Worm (Caenorhabditis elegans): Measurements from ENCODE around the gene F31E8.4.

The F31E8.4 gene

DNA sequence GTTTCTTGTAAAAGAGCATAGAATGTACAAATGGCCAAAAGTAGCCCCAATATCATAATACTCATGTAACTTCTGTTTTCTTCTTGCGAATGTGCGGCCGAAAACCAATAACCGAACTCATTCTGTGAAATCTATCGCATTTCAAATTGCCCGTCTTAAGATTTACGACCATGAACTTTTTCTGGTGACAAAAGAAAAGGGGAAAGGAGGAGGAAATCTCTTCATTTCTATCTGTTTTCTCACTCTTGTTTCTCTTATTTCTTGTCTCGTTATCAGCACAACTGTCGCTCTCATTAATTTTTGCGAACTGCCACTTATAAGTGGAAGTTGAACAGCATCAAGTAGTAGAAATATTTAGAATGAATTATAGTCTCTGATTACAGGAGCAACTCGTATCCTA, 41.1 kb upstream of the F31E8.4 start:
- TF ChIP-seq cog-1 (tag; optimal IDR thresholded peaks at IDR 0.05) (peak; percentile 15), tab-1 (GFP tag; IDR thresholded peaks at IDR 0.05) (no peak), klf-2 (GFP tag; conservative IDR thresholded peaks at IDR 0.05) (no peak)

DNA sequence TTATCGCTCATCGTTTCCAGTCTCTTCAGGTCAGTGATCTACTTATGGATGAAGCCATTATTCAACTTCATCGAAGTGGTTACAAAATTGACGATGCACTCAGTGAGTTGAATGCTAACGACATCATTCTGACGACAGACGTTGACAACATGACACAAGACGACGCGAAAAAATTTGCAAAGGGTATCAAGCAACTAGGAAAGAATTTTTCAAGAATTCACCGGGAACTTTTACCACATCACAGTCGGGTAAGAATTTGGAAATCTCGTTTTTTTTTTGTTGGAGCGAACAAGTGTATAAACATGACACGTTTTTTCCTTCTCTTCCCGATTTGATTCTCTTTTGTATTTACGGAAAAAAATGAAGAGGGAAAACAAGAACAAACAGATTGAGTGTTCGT, 40.7 kb upstream of the F31E8.4 start:
- TF ChIP-seq flt-1 (GFP tag; IDR thresholded peaks at IDR 0.05) = no peak
- TF ChIP-seq ztf-23 (GFP tag; IDR thresholded peaks at IDR 0.05) = no peak
- no peak for TF ChIP-seq T22C8.4 (GFP tag; IDR thresholded peaks at IDR 0.05)
- TF ChIP-seq ztf-29 (GFP tag; IDR thresholded peaks at IDR 0.05) = no peak

DNA sequence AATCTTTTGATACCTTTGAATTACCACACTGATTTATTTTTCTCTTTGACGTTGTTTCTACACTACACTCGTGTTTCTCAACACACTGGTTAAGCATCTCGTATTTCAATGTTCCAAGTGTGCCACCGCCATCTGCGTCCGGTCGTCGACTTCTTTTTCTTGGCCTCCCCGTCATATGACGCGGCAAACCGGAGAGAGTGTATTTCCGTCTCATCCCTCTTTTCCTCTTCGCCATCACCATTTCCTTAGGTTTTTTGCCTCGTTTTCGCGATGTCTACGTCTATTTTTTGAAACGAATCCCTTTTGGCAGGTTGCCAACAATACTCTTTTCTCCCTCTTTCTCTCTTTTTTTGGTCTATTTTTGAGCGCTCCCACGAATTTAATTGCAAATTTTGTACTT, 39.0 kb upstream of the F31E8.4 start:
- no peak for TF ChIP-seq tab-1 (GFP tag; IDR thresholded peaks at IDR 0.05)
- no peak for TF ChIP-seq med-1 (GFP tag; optimal IDR thresholded peaks at IDR 0.05; ENCODE audit: insufficient read depth)
- TF ChIP-seq flt-1 (GFP tag; IDR thresholded peaks at IDR 0.05) = no peak
- TF ChIP-seq T22C8.4 (GFP tag; IDR thresholded peaks at IDR 0.05) = no peak
- no peak for TF ChIP-seq cog-1 (tag; optimal IDR thresholded peaks at IDR 0.05)

DNA sequence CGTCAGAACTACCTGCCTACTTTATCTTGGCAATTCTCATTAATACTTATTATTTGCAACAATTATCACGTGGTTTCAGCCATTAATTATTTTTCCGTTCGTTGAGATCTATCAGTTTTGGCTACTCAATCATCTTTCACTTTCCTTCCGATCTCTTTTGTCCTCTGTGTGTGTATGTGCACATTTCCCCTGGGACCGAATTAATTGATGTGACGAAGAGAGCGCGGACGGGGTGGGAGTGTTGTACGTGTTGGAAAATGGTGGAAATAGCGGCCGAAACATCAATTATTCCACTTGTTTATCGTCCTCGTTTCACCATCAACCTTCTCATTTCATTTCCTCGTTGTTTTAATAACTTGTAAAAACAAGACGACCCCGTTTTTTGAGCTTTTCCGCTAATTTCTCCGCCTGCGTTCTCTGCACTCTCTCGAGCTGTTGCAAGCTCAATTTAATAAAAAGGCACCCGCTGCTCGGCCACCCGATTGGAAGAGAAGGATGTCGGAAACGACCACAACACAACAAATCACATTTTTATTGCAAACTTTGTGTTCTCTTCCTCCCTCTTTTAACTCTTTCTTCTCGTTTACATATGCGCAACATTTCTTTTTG, 38.4 kb upstream of the F31E8.4 start:
- no peak for TF ChIP-seq ref-1 (GFP tag; conservative IDR thresholded peaks at IDR 0.05)
- TF ChIP-seq cog-1 (tag; optimal IDR thresholded peaks at IDR 0.05) = peak; percentile 13

DNA sequence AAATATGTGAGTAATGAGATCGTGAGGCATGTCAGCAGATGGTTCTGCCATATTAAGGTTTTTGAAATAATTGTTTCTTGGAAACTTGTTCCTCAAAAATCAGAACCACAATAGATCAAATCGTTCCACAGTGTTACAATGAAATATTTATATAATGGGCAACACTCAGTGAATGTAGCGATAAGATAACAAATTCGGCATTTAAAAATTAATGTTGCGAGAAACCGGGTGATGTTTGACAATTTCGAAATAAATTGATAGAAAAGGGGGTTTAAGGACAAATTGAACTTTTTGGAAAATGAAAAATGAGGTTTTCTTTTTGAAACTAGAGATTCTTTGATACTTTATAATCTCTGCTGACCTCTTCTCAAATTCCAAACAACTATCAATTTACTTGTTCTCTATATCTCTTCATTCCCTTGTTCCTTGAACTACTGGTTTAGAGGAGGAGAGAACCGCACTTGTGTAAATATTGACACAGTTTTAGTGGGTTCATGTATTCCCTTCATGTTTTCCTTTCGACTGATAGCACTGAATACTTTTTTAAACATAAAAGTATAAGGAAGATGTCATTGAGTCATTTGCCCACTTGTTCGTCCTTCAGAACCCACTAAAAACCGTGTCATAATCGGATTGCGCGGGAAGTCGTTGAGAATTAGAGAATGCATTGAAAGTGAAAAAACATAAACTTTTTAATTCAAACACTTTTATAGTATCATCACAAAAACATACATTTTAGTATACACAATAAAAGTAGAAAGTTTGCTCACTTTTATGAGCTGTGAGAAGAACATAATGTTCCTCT, 37.0 kb upstream of the F31E8.4 start:
- TF ChIP-seq T22C8.4 (GFP tag; IDR thresholded peaks at IDR 0.05) = no peak
- no peak for TF ChIP-seq tab-1 (GFP tag; IDR thresholded peaks at IDR 0.05)
- no peak for TF ChIP-seq ztf-29 (GFP tag; IDR thresholded peaks at IDR 0.05)
- no peak for TF ChIP-seq med-1 (GFP tag; optimal IDR thresholded peaks at IDR 0.05; ENCODE audit: insufficient read depth)
- TF ChIP-seq ztf-23 (GFP tag; IDR thresholded peaks at IDR 0.05) = no peak
- no peak for TF ChIP-seq flt-1 (GFP tag; IDR thresholded peaks at IDR 0.05)
- no peak for TF ChIP-seq cog-1 (tag; optimal IDR thresholded peaks at IDR 0.05)
- no peak for TF ChIP-seq klf-2 (GFP tag; conservative IDR thresholded peaks at IDR 0.05)
- TF ChIP-seq ref-1 (GFP tag; conservative IDR thresholded peaks at IDR 0.05) = no peak

DNA sequence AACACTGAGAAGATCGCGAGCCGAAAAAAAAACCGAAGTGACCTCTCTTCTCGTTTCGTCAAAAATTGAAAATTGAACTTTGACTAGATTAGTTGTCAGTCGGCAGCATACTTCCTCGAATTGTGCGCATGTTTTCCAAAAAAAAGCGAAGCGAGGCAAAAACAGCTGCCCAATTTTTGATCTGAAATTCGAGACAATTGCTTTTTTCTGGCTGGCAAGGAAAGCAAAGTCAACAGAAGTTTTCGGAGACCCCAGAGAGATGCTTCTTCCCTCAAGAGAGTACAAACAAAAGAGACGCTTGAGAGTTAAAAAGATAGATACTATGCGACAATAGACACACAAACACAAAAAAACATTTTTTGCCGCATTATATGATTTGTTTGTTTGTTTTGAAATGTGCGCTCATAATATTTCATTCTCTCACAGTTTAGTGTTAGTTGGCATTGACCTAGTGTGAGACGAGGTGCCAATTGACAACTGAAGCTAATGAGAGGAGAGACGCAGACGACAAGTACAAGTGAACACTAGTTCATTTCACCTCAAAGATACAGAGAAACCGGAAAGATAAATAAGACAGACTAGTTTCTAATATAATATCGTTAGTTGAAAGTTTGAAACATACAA, 36.1 kb upstream of the F31E8.4 start:
- TF ChIP-seq klf-2 (GFP tag; conservative IDR thresholded peaks at IDR 0.05) (no peak), ztf-23 (GFP tag; IDR thresholded peaks at IDR 0.05) (0 out of 2 replicates have a peak, but pooled peaks have one; percentile 66), flt-1 (GFP tag; IDR thresholded peaks at IDR 0.05) (no peak), ztf-29 (GFP tag; IDR thresholded peaks at IDR 0.05) (no peak), ref-1 (GFP tag; conservative IDR thresholded peaks at IDR 0.05) (no peak), T22C8.4 (GFP tag; IDR thresholded peaks at IDR 0.05) (no peak), med-1 (GFP tag; optimal IDR thresholded peaks at IDR 0.05; ENCODE audit: insufficient read depth) (no peak), cog-1 (tag; optimal IDR thresholded peaks at IDR 0.05) (peak; percentile 50), tab-1 (GFP tag; IDR thresholded peaks at IDR 0.05) (no peak)

DNA sequence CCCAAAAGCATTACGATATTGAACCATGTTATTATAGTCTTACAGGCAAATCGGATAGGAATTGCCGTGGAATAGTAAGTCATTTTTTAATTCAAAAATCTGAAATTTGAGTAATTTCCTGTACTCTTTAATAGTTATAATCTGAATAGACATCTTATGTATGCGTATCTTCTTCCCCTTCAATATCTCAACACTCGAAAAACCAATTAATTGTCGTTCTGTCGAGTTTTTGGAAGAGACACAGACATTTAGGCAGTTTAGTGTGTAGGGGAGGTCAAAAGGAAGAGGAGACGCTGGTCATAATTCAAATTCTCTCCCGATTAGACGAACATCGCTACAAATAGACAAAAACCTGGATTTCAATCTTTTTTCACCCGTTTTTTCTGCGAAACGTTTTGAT, 35.5 kb upstream of the F31E8.4 start:
- TF ChIP-seq ref-1 (GFP tag; conservative IDR thresholded peaks at IDR 0.05) (no peak), T22C8.4 (GFP tag; IDR thresholded peaks at IDR 0.05) (no peak), med-1 (GFP tag; optimal IDR thresholded peaks at IDR 0.05; ENCODE audit: insufficient read depth) (peak; percentile 22), tab-1 (GFP tag; IDR thresholded peaks at IDR 0.05) (no peak), klf-2 (GFP tag; conservative IDR thresholded peaks at IDR 0.05) (no peak), flt-1 (GFP tag; IDR thresholded peaks at IDR 0.05) (peak; percentile 35; the same call in 1 of the 2 replicates), ztf-23 (GFP tag; IDR thresholded peaks at IDR 0.05) (no peak), cog-1 (tag; optimal IDR thresholded peaks at IDR 0.05) (no peak), ztf-29 (GFP tag; IDR thresholded peaks at IDR 0.05) (no peak)

DNA sequence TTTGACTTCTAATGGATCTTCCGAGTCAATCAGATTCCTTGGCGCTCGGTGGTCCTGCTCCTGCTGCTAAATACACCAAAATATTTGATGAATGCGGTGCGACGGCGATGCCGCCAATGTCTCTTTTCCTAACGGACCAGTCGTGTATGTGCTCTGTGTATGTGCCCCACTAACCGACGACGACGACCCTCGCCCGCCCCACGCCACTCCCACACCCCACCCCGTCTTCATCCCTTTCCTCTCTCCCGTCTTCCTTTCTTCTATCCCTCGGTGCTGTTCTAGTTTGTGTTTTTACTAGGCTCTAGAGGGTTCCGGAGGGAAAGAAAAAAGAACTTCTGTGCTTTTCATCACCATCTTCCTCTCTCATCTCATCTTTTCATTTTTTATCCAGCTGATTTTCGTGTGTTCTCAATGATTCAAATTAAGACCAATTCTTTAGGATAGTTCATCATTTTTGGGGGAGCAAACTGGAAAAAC, 34.7 kb upstream of the F31E8.4 start, which contains the start of gene egl-27:
Gene egl-27, plus strand, starts transcription at position 427 of the 477 bp plus-strand sequence.
- TF ChIP-seq T22C8.4 (GFP tag; IDR thresholded peaks at IDR 0.05) (no peak), med-1 (GFP tag; optimal IDR thresholded peaks at IDR 0.05; ENCODE audit: insufficient read depth) (no peak), cog-1 (tag; optimal IDR thresholded peaks at IDR 0.05) (no peak), ref-1 (GFP tag; conservative IDR thresholded peaks at IDR 0.05) (no peak), tab-1 (GFP tag; IDR thresholded peaks at IDR 0.05) (no peak), klf-2 (GFP tag; conservative IDR thresholded peaks at IDR 0.05) (no peak), flt-1 (GFP tag; IDR thresholded peaks at IDR 0.05) (peak; percentile 66; the same call in 1 of the 2 replicates), ztf-23 (GFP tag; IDR thresholded peaks at IDR 0.05) (0 out of 2 replicates have a peak, but pooled peaks have one; percentile 29), ztf-29 (GFP tag; IDR thresholded peaks at IDR 0.05) (no peak)

DNA sequence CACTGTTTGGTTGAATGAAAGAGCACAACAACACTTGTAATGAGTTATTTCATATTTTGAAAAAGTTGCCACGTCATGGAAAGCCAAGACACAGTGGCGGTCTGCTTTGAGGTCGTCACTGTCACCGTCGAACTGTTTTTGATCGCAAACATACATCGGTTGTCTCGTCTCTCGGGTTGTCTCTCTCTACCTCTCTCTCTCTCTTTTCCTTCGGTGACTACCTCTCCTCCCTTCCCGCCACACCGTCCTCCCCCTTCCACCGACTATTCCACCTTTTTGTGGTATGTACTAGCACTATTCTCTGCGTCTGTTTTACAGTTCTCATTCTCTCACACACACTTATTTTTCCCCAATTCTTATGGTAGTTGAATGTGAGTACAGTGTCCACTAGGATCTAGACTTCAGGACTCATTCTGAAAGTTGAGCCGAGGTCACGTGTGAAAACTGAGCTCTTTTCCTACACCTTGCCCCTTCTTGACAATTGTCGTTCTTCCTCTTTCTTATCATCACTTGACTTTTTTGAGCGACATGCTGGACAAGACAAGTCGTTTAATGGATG, 33.9 kb upstream of the F31E8.4 start:
- TF ChIP-seq ztf-29 (GFP tag; IDR thresholded peaks at IDR 0.05) (no peak), cog-1 (tag; optimal IDR thresholded peaks at IDR 0.05) (no peak), T22C8.4 (GFP tag; IDR thresholded peaks at IDR 0.05) (no peak), ref-1 (GFP tag; conservative IDR thresholded peaks at IDR 0.05) (no peak), ztf-23 (GFP tag; IDR thresholded peaks at IDR 0.05) (no peak), flt-1 (GFP tag; IDR thresholded peaks at IDR 0.05) (no peak), klf-2 (GFP tag; conservative IDR thresholded peaks at IDR 0.05) (no peak)

All from whole organism, midembryonic.